Worm (Caenorhabditis elegans) whole organism, L2 larva: ENCODE data around the gene citk-2.

Experiments used
- C34F6.9 ChIP-seq: fragments of 150-350 bp; optimal IDR thresholded peaks from 2 replicates; lab custom pipeline; 2014; ENCODE audit warnings: missing biosample characterization, missing genetic modification characterization
- F13H6.1 ChIP-seq: sonication (generic microtip); optimal IDR thresholded peaks from 2 replicates; lab custom pipeline; 2016; ENCODE audit warnings: missing genetic modification characterization, missing compliant biosample characterization
- R02D3.7 ChIP-seq: fragments of 150-350 bp; optimal IDR thresholded peaks from 2 replicates; lab custom pipeline; 2014; ENCODE audit warnings: missing biosample characterization, missing genetic modification characterization
- Y55F3AM.14 ChIP-seq: fragments of 200-800 bp; sonication (Bioruptor generic); optimal IDR thresholded peaks from 2 replicates; lab custom pipeline; 2018; ENCODE audit warnings: mild to moderate bottlenecking, missing genetic modification characterization, missing compliant biosample characterization
- ZK546.5 ChIP-seq: sonication (generic microtip); optimal IDR thresholded peaks from 2 replicates; lab custom pipeline; 2017; ENCODE audit warnings: missing biosample characterization, missing genetic modification characterization
- alr-1 ChIP-seq: fragments of 150-350 bp; optimal IDR thresholded peaks from 2 replicates; lab custom pipeline; 2014; ENCODE audit warnings: missing biosample characterization, missing genetic modification characterization
- ama-1 ChIP-seq: fragments of 150-350 bp; optimal IDR thresholded peaks from 2 replicates; lab custom pipeline; 2018; ENCODE audit warnings: inconsistent platforms
- blmp-1 ChIP-seq: sonication (generic microtip); optimal IDR thresholded peaks from 2 replicates; lab custom pipeline; 2017; ENCODE audit warnings: missing genetic modification characterization, mild to moderate bottlenecking, missing compliant biosample characterization, antibody characterized with exemption, moderate library complexity; ENCODE audit not compliant: insufficient read depth
- ceh-16 ChIP-seq: fragments of 150-350 bp; optimal IDR thresholded peaks from 2 replicates; lab custom pipeline; 2014; ENCODE audit warnings: missing biosample characterization, missing genetic modification characterization
- dmd-4 ChIP-seq: sonication (generic microtip); optimal IDR thresholded peaks from 2 replicates; lab custom pipeline; 2017; ENCODE audit warnings: missing biosample characterization, missing genetic modification characterization
- egl-27 ChIP-seq: sonication (generic microtip); optimal IDR thresholded peaks from 3 replicates; lab custom pipeline; 2017; ENCODE audit warnings: missing biosample characterization, missing genetic modification reagents, missing genetic modification characterization
- elt-1 ChIP-seq: fragments of 150-350 bp; optimal IDR thresholded peaks from 2 replicates; lab custom pipeline; 2014; ENCODE audit warnings: missing biosample characterization, missing genetic modification characterization
- elt-3 ChIP-seq: sonication (generic microtip); optimal IDR thresholded peaks from 2 replicates; lab custom pipeline; 2017; ENCODE audit warnings: missing biosample characterization, missing genetic modification characterization
- fos-1 ChIP-seq: fragments of 150-350 bp; optimal IDR thresholded peaks from 2 replicates; lab custom pipeline; 2014; ENCODE audit warnings: missing biosample characterization, missing genetic modification characterization
- gmeb-1 ChIP-seq: fragments of 150-350 bp; optimal IDR thresholded peaks from 2 replicates; lab custom pipeline; 2014; ENCODE audit warnings: missing biosample characterization, missing genetic modification characterization
- lin-11 ChIP-seq: fragments of 150-350 bp; sonication (generic microtip); optimal IDR thresholded peaks from 2 replicates; lab custom pipeline; 2014; ENCODE audit warnings: missing biosample characterization, missing genetic modification characterization, inconsistent platforms, mixed read lengths
- lin-13 ChIP-seq: fragments of 150-350 bp; optimal IDR thresholded peaks from 2 replicates; lab custom pipeline; 2014; ENCODE audit warnings: missing biosample characterization, missing genetic modification reagents, missing genetic modification characterization
- lsy-2 ChIP-seq, 2 experiments: fragments of 150-350 bp in 1 of 2; sonication (generic microtip) in 1 of 2; optimal IDR thresholded peaks; 2 replicates each; lab custom pipeline; 2014 to 2017; ENCODE audit warnings: missing biosample characterization in 2 of 2, missing genetic modification characterization in 2 of 2
- mbf-1 ChIP-seq: sonication (generic microtip); optimal IDR thresholded peaks from 2 replicates; lab custom pipeline; 2017; ENCODE audit warnings: missing biosample characterization, missing genetic modification characterization
- mdl-1 ChIP-seq, 2 experiments: fragments of 150-350 bp in 1 of 2; sonication (generic microtip) in 1 of 2; optimal IDR thresholded peaks; 2 replicates each; lab custom pipeline; 2017; ENCODE audit warnings: missing biosample characterization in 2 of 2, missing genetic modification characterization in 2 of 2
- nhr-10 ChIP-seq: sonication (generic microtip); optimal IDR thresholded peaks from 2 replicates; lab custom pipeline; 2017; ENCODE audit warnings: missing biosample characterization, missing genetic modification characterization
- nhr-11 ChIP-seq: fragments of 150-350 bp; optimal IDR thresholded peaks from 2 replicates; lab custom pipeline; 2014; ENCODE audit warnings: missing biosample characterization, missing genetic modification characterization
- nhr-129 ChIP-seq: fragments of 150-350 bp; optimal IDR thresholded peaks from 2 replicates; lab custom pipeline; 2014; ENCODE audit warnings: missing biosample characterization, missing genetic modification characterization
- nhr-21 ChIP-seq: fragments of 150-350 bp; optimal IDR thresholded peaks from 2 replicates; lab custom pipeline; 2014; ENCODE audit warnings: missing biosample characterization, missing genetic modification characterization
- nhr-23 ChIP-seq: fragments of 150-350 bp; optimal IDR thresholded peaks from 2 replicates; lab custom pipeline; 2014; ENCODE audit warnings: missing biosample characterization, missing genetic modification reagents, missing genetic modification characterization
- nhr-237 ChIP-seq: fragments of 150-350 bp; optimal IDR thresholded peaks from 2 replicates; lab custom pipeline; 2014; ENCODE audit warnings: missing biosample characterization, missing genetic modification characterization
- nhr-25 ChIP-seq: fragments of 150-350 bp; sonication (generic microtip); optimal IDR thresholded peaks from 3 replicates; lab custom pipeline; 2014; ENCODE audit warnings: missing biosample characterization, missing genetic modification characterization
- nhr-77 ChIP-seq: fragments of 150-350 bp; optimal IDR thresholded peaks from 2 replicates; lab custom pipeline; 2014; ENCODE audit warnings: missing biosample characterization, missing genetic modification characterization
- peb-1 ChIP-seq: fragments of 150-350 bp; optimal IDR thresholded peaks from 2 replicates; lab custom pipeline; 2014; ENCODE audit warnings: missing biosample characterization, missing genetic modification characterization
- skn-1 ChIP-seq: sonication (generic microtip); optimal IDR thresholded peaks from 2 replicates; lab custom pipeline; 2017; ENCODE audit warnings: missing biosample characterization, missing genetic modification characterization
- sma-3 ChIP-seq: sonication (generic microtip); optimal IDR thresholded peaks from 2 replicates; lab custom pipeline; 2016; ENCODE audit warnings: missing genetic modification reagents, missing genetic modification characterization, missing compliant biosample characterization
- sma-9 ChIP-seq, 2 experiments: fragments of 150-350 bp in 1 of 2; sonication (generic microtip) in 1 of 2; optimal IDR thresholded peaks; 2 replicates each; lab custom pipeline; 2014 to 2016; ENCODE audit warnings: missing genetic modification characterization in 2 of 2, mild to moderate bottlenecking in 1 of 2, missing biosample characterization in 1 of 2, missing compliant biosample characterization in 1 of 2, missing genetic modification reagents in 1 of 2, moderate library complexity in 1 of 2
- snpc-4 ChIP-seq: fragments of 150-350 bp; optimal IDR thresholded peaks from 2 replicates; lab custom pipeline; 2014; ENCODE audit warnings: missing biosample characterization, missing genetic modification characterization
- unc-55 ChIP-seq: fragments of 150-350 bp; sonication (generic microtip); optimal IDR thresholded peaks from 3 replicates; lab custom pipeline; 2014; ENCODE audit warnings: missing biosample characterization, missing genetic modification reagents, missing genetic modification characterization
- zag-1 ChIP-seq: fragments of 150-350 bp; optimal IDR thresholded peaks from 2 replicates; lab custom pipeline; 2014; ENCODE audit warnings: missing biosample characterization, missing genetic modification characterization
- ztf-1 ChIP-seq: fragments of 200-800 bp; sonication (Bioruptor generic); conservative IDR thresholded peaks from 2 replicates; pipeline ENCODE4 v1.3.6; 2022; ENCODE audit warnings: missing genetic modification characterization, missing compliant biosample characterization
- ztf-11 ChIP-seq: sonication (generic microtip); optimal IDR thresholded peaks from 2 replicates; lab custom pipeline; 2017; ENCODE audit warnings: missing biosample characterization, missing genetic modification characterization

citk-2 gene

DNA sequence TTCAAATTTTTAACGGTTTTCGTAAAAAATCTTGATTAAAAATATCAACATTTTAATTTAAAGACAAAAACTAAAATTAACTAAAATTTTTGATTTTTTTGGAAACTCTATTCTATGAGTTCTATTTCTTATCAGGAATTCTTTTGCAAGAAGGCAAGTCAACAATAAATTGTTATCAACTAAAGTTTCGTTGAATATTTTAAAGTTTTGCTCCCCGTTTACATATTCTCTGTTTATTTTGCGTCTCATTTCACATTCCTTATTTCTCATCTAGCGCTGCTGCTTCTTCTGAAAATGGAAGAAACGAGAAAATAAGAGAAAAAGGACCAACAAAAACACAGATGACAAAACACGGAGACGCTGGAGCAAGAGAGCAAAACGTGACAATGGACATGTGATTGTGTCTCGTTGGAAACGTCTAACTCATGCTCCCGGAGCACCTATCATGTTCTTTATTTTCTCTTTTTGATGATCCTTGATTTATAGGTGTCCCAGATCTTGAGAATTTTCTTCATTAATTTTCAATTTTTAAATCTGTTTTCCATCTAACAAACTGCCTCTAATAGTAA, 21.3 kb downstream of the citk-2 start:
- peak; percentile 47 for TF ChIP-seq fos-1
- TF ChIP-seq C34F6.9 (tag; lab: Kevin White, UChicago), result peak; percentile 33
- TF ChIP-seq nhr-129 (tag; lab: Kevin White, UChicago), result peak; percentile 65
- no peak for TF ChIP-seq sma-3

- TF ChIP-seq blmp-1 (tag; lab: Kevin White, UChicago), result peak; percentile 39
- peak; percentile 60 for TF ChIP-seq nhr-25 (tag; lab: Kevin White, UChicago)
- no peak for TF ChIP-seq nhr-23
- TF ChIP-seq zag-1 (tag; lab: Kevin White, UChicago), result no peak
Measured at ce11 chrII:5021518-5021917, 22.2 kb downstream of the citk-2 start.

DNA sequence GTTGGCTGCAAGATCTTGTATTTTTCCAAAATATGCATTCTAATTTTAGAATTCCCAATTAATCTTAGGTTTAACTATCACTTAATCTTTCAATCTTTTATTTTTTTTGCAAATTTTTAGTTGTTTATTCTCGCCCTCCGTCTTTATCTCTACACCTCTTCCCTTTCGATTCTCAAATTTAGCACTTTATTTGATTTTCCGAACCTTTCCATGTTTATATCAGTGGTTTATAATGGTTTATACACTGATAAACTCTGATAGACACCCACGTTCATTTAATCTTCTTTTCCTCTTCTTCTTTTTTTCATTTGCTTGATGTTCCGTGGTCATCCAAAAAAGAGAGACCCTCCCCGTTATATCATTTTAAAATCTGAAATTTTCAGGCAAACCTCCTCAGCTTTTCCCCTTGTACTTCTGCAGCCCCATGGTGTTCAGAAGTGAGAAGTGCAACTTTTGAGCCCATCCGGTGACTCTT, 23.1 kb downstream of the citk-2 start, which contains the start of the genes nsy-1 and F59A6.13:
Gene nsy-1, plus strand, starts transcription at position 377 of the 475 bp plus-strand sequence.
Gene F59A6.13, plus strand, starts transcription at position 425 of the 475 bp plus-strand sequence.
- no peak for TF ChIP-seq nhr-237 (tag; lab: Kevin White, UChicago)
- TF ChIP-seq gmeb-1 (tag; lab: Kevin White, UChicago), result no peak
- TF ChIP-seq dmd-4 (tag; lab: Kevin White, UChicago), result no peak
- TF ChIP-seq fos-1, result peak; percentile 61
- no peak for TF ChIP-seq skn-1 (tag; lab: Kevin White, UChicago)
- no peak for TF ChIP-seq F13H6.1 (tag; lab: Kevin White, UChicago)
- TF ChIP-seq nhr-23, result no peak
- no peak for TF ChIP-seq peb-1 (tag; lab: Kevin White, UChicago)
- no peak for TF ChIP-seq elt-1 (tag; lab: Kevin White, UChicago)
- no peak for TF ChIP-seq Y55F3AM.14 (GFP tag; lab: Kevin White, UChicago)
- no peak for TF ChIP-seq lin-11 (tag; lab: Kevin White, UChicago)
- TF ChIP-seq ceh-16, result no peak
- TF ChIP-seq sma-9 (GFP tag; optimal IDR thresholded peaks at IDR 0.05; lab: Kevin White, UChicago), result peak; percentile 35
- no peak for TF ChIP-seq sma-9 (tag; optimal IDR thresholded peaks at IDR 0.05; lab: Kevin White, UChicago)
- TF ChIP-seq sma-3, result no peak
- no peak for TF ChIP-seq nhr-11 (tag; lab: Kevin White, UChicago)

- TF ChIP-seq ztf-1 (GFP tag; lab: Robert Waterston, UW) (no peak), peb-1 (tag; lab: Kevin White, UChicago) (no peak), skn-1 (tag; lab: Kevin White, UChicago) (no peak), F13H6.1 (tag; lab: Kevin White, UChicago) (no peak), lin-11 (tag; lab: Kevin White, UChicago) (no peak), gmeb-1 (tag; lab: Kevin White, UChicago) (no peak), dmd-4 (tag; lab: Kevin White, UChicago) (no peak), C34F6.9 (tag; lab: Kevin White, UChicago) (no peak), R02D3.7 (tag; lab: Kevin White, UChicago) (no peak), mbf-1 (no peak), alr-1 (tag; lab: Kevin White, UChicago) (no peak)
- TF ChIP-seq, all 48 proteins: peak for 0
Measured at ce11 chrII:5027952-5028351, 28.6 kb downstream of the citk-2 start.

- TF ChIP-seq ama-1 (lab: Kevin White, UChicago) (no peak), nhr-77 (tag; lab: Kevin White, UChicago) (no peak), nhr-10 (tag; lab: Kevin White, UChicago) (no peak), ztf-11 (no peak), snpc-4 (no peak), egl-27 (no peak)
Measured at ce11 chrII:5031612-5032011, 32.3 kb downstream of the citk-2 start, which contains the start of gene wdr-83. TSS of gene wdr-83 (minus strand) at chrII:5031712.

ce11 chrII:5032669-5033068, 33.3 kb downstream of the citk-2 start:
- TF ChIP-seq nhr-21 (tag; lab: Kevin White, UChicago) (peak; percentile 36), sma-9 (GFP tag; optimal IDR thresholded peaks at IDR 0.05; lab: Kevin White, UChicago) (peak; percentile 26), sma-9 (tag; optimal IDR thresholded peaks at IDR 0.05; lab: Kevin White, UChicago) (no peak), ZK546.5 (no peak), nhr-25 (tag; lab: Kevin White, UChicago) (peak; percentile 1), mdl-1 (tag; optimal IDR thresholded peaks at IDR 0.05; lab: Kevin White, UChicago) (peak in 1 of 2 experiments; percentile 10), F13H6.1 (tag; lab: Kevin White, UChicago) (peak; percentile 70), unc-55 (GFP tag; lab: Kevin White, UChicago) (peak; percentile 55), sma-3 (peak; percentile 50), nhr-23 (no peak), R02D3.7 (tag; lab: Kevin White, UChicago) (no peak), peb-1 (tag; lab: Kevin White, UChicago) (no peak), nhr-237 (tag; lab: Kevin White, UChicago) (no peak), lin-13 (GFP tag; lab: Kevin White, UChicago) (peak; percentile 13), gmeb-1 (tag; lab: Kevin White, UChicago) (peak; percentile 54), fos-1 (peak; percentile 59), nhr-129 (tag; lab: Kevin White, UChicago) (peak; percentile 81), elt-3 (tag; lab: Kevin White, UChicago) (no peak), lin-11 (tag; lab: Kevin White, UChicago) (peak; percentile 11), snpc-4 (peak; percentile 7), ceh-16 (peak; percentile 13), Y55F3AM.14 (GFP tag; lab: Kevin White, UChicago) (no peak), nhr-11 (tag; lab: Kevin White, UChicago) (no peak), lsy-2 (tag; optimal IDR thresholded peaks at IDR 0.05; lab: Kevin White, UChicago) (peak; percentile 32 to 59), egl-27 (peak; percentile 32), C34F6.9 (tag; lab: Kevin White, UChicago) (peak; percentile 34)
